Worm (Caenorhabditis elegans): Measurements from ENCODE around the gene mrps-31.

mrps-31 gene

DNA sequence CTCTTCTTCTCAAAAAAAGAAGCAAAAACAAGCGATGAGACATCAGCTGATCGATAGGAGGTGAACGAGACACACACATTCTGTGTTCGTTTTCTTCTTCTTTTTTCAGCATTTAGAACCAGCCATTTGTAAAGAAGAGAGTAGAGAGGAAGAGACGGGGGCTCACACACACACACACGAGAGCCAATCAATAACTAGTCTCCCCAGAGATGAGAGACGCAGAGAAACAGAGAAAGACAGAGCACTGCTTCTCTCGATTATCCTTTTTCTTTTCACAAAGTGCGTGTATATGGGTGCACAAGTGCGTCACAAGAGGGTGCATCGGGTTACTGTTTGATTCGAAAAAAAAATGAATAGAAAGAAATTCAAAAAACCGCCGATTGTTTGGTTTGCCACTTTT, 47.2 kb upstream of the mrps-31 start (continued):
- TF ChIP-seq elt-2 (tag; optimal IDR thresholded peaks at IDR 0.05) (no peak), hpl-2 (GFP tag; optimal IDR thresholded peaks at IDR 0.05) (no peak), nhr-19 (GFP tag; conservative IDR thresholded peaks at IDR 0.05) (peak; percentile 47), aly-2 (tag; optimal IDR thresholded peaks at IDR 0.05) (no peak), tbx-2 (tag; optimal IDR thresholded peaks at IDR 0.05) (peak; percentile 60), blmp-1 (tag; optimal IDR thresholded peaks at IDR 0.05) (no peak), nhr-71 (tag; optimal IDR thresholded peaks at IDR 0.05) (peak; percentile 78), fkh-8 (tag; optimal IDR thresholded peaks at IDR 0.05) (peak; percentile 65), nhr-237 (tag; optimal IDR thresholded peaks at IDR 0.05) (no peak), nhr-85 (tag) (no peak)

DNA sequence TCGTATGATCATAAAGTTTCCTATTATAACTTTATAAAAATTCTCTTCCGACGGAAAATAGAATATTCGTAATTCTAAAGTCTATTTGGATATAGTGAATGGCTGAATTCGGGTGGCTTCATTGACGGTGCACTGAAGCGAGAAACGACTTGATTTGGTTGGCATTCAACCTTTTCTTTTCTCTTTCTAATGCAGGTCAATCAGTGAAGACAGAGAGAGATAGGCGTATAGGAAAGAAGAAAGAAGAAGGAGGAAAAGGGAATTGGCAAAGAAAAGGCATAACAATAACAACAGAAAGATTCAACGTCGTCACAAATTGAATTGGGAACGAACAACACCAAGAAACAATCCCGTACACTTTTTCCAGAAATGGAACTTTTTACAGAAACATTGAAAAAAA, 45.3 kb upstream of the mrps-31 start:
- TF ChIP-seq elt-2 (tag; optimal IDR thresholded peaks at IDR 0.05) (no peak), blmp-1 (tag; optimal IDR thresholded peaks at IDR 0.05) (peak; percentile 94)

DNA sequence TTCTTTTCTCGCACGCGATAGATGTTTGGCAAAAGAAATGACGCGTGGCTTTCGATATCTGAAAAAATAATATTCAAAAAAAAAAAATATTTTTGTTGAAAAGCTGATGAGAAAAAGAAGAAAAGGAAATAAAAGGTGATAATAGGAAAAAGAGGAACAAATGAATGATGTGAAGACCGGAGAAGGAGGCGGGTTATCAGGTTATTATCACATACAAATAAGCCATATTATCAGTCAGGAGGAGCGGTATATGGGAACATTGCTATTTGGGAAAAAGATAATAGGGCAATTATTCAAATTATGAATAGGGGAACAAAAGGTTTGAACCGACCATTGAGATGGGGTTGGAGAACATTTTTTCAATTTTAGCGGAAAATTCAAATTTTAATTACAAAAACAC, 44.0 kb upstream of the mrps-31 start:
- TF ChIP-seq fkh-4 (tag; optimal IDR thresholded peaks at IDR 0.05; ENCODE audit: borderline replicate concordance) (no peak), mef-2 (tag; optimal IDR thresholded peaks at IDR 0.05) (no peak), C34B4.2 (tag; optimal IDR thresholded peaks at IDR 0.05) (no peak), ceh-88 (GFP tag; IDR thresholded peaks at IDR 0.05) (no peak), swsn-7 (tag; optimal IDR thresholded peaks at IDR 0.05) (no peak), ces-1 (GFP tag; optimal IDR thresholded peaks at IDR 0.05) (no peak), dsc-1 (tag; optimal IDR thresholded peaks at IDR 0.05) (peak; percentile 60)

DNA sequence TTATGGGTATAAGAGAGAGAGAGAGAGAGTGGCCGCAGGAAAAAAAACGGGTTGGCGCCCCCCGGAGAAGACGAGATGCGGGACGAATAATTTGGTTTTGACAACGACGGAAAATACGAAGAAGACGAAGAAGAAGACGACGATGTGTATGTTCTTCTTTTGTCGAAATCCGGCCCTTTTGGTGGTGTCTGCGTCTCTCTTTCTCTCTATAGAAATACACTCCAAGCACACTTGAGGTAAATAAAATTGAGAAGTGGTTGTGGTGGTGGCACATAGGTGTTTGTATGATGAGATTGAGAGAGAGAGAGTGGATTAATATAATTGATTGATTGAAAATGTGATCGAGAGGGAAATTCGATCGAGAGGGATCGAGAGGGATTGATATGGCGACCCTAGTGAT, 42.7 kb upstream of the mrps-31 start:
- TF ChIP-seq fkh-10 (GFP tag; optimal IDR thresholded peaks at IDR 0.05) (peak; percentile 17), nhr-71 (tag; optimal IDR thresholded peaks at IDR 0.05) (peak; percentile 41), nhr-85 (tag) (peak; percentile 78), aha-1 (tag; optimal IDR thresholded peaks at IDR 0.05) (no peak), mab-9 (GFP tag; IDR thresholded peaks at IDR 0.05) (no peak), lin-15B (tag; optimal IDR thresholded peaks at IDR 0.05) (no peak), nhr-90 (tag; optimal IDR thresholded peaks at IDR 0.05; ENCODE audit: poor library complexity) (no peak), lsy-2 (tag; optimal IDR thresholded peaks at IDR 0.05) (peak; percentile 13 to 48), lin-13 (GFP tag; optimal IDR thresholded peaks at IDR 0.05) (peak; percentile 25), lin-14 (GFP tag; optimal IDR thresholded peaks at IDR 0.05) (peak; percentile 90), pqm-1 (tag; optimal IDR thresholded peaks at IDR 0.05) (no peak), egl-13 (tag; optimal IDR thresholded peaks at IDR 0.05) (no peak), skn-1 (tag; optimal IDR thresholded peaks at IDR 0.05) (peak; percentile 20), nhr-84 (tag; optimal IDR thresholded peaks at IDR 0.05) (no peak), efl-1 (optimal IDR thresholded peaks at IDR 0.05) (peak in 1 of 2 experiments; percentile 18), efl-1 (GFP tag; optimal IDR thresholded peaks at IDR 0.05 in 1 of 2) (peak in 1 of 2 experiments; percentile 85), mdl-1 (tag; optimal IDR thresholded peaks at IDR 0.05) (no peak), tlp-1 (tag; optimal IDR thresholded peaks at IDR 0.05) (no peak), blmp-1 (tag; optimal IDR thresholded peaks at IDR 0.05) (peak; percentile 86), tbx-2 (tag; optimal IDR thresholded peaks at IDR 0.05) (no peak), nhr-20 (tag; optimal IDR thresholded peaks at IDR 0.05) (peak; percentile 48), ceh-63 (GFP tag; optimal IDR thresholded peaks at IDR 0.05) (no peak), mep-1 (tag; optimal IDR thresholded peaks at IDR 0.05) (peak; percentile 28), fos-1 (tag; optimal IDR thresholded peaks at IDR 0.05) (peak; percentile 13), ces-1 (GFP tag; optimal IDR thresholded peaks at IDR 0.05) (no peak), snu-23 (GFP tag; optimal IDR thresholded peaks at IDR 0.05) (peak; percentile 50), vab-15 (tag; optimal IDR thresholded peaks at IDR 0.05) (no peak), elt-3 (tag; optimal IDR thresholded peaks at IDR 0.05) (peak in 1 of 6 experiments; percentile 24), lin-35 (GFP tag; optimal IDR thresholded peaks at IDR 0.05) (peak; percentile 17 to 30), ceh-8 (GFP tag; optimal IDR thresholded peaks at IDR 0.05) (no peak), swsn-7 (tag; optimal IDR thresholded peaks at IDR 0.05) (peak; percentile 13), nhr-47 (tag; optimal IDR thresholded peaks at IDR 0.05) (peak; percentile 36), fkh-8 (tag; optimal IDR thresholded peaks at IDR 0.05) (no peak)
